Worm (Caenorhabditis elegans): ENCODE data around the gene ZK1307.9.
A peak's percentile ranks its signal among the peaks of the same experiment; 100 is the strongest.

Gene ZK1307.9

ce11 chrII:9609296-9609695, 40.0 kb upstream of the ZK1307.9 start, which contains the start of gene pap-2:
Gene pap-2 (minus strand): TSS chrII:9609396.
- TF ChIP-seq nhr-12 (tag; optimal IDR thresholded peaks at IDR 0.05) (no peak), elt-2 (tag; optimal IDR thresholded peaks at IDR 0.05) (no peak), ztf-11 (tag; optimal IDR thresholded peaks at IDR 0.05) (no peak), dsc-1 (tag; optimal IDR thresholded peaks at IDR 0.05) (no peak), snpc-4 (tag; optimal IDR thresholded peaks at IDR 0.05) (no peak), nhr-28 (tag; optimal IDR thresholded peaks at IDR 0.05) (no peak), efl-1 (optimal IDR thresholded peaks at IDR 0.05) (no peak), efl-1 (GFP tag; optimal IDR thresholded peaks at IDR 0.05 in 1 of 2) (no peak), sup-37 (GFP tag; optimal IDR thresholded peaks at IDR 0.05) (no peak), sox-4 (tag; optimal IDR thresholded peaks at IDR 0.05) (no peak), fkh-4 (tag; optimal IDR thresholded peaks at IDR 0.05; ENCODE audit: borderline replicate concordance) (no peak), C34B4.2 (tag; optimal IDR thresholded peaks at IDR 0.05) (no peak), ceh-90 (tag; optimal IDR thresholded peaks at IDR 0.05) (no peak), egl-27 (tag; optimal IDR thresholded peaks at IDR 0.05) (no peak), pax-3 (tag; optimal IDR thresholded peaks at IDR 0.05) (no peak), lsy-2 (tag; optimal IDR thresholded peaks at IDR 0.05) (no peak), F16B12.6 (tag; optimal IDR thresholded peaks at IDR 0.05) (no peak), aly-2 (tag; optimal IDR thresholded peaks at IDR 0.05) (no peak), nhr-85 (tag) (no peak), lin-14 (GFP tag; optimal IDR thresholded peaks at IDR 0.05) (no peak), hlh-4 (tag; optimal IDR thresholded peaks at IDR 0.05) (no peak)

ce11 chrII:9611347-9611923, 37.9 kb upstream of the ZK1307.9 start, which contains the start of the genes T15H9.5 and T15H9.4:
Gene T15H9.5 (minus strand): TSS chrII:9611447.
Gene T15H9.4 (plus strand): TSS chrII:9611873.
- TF ChIP-seq nhr-76 (tag; optimal IDR thresholded peaks at IDR 0.05) (no peak), C16A3.4 (tag; optimal IDR thresholded peaks at IDR 0.05) (no peak), nhr-237 (tag; optimal IDR thresholded peaks at IDR 0.05) (no peak), egl-27 (tag; optimal IDR thresholded peaks at IDR 0.05) (no peak), xbp-1 (tag; optimal IDR thresholded peaks at IDR 0.05) (no peak), sup-37 (GFP tag; optimal IDR thresholded peaks at IDR 0.05) (no peak), egl-13 (tag; optimal IDR thresholded peaks at IDR 0.05) (no peak), nhr-77 (tag; optimal IDR thresholded peaks at IDR 0.05) (no peak), lin-14 (GFP tag; optimal IDR thresholded peaks at IDR 0.05) (no peak), lin-35 (GFP tag; optimal IDR thresholded peaks at IDR 0.05) (no peak), hlh-4 (tag; optimal IDR thresholded peaks at IDR 0.05) (no peak), tbx-2 (tag; optimal IDR thresholded peaks at IDR 0.05) (no peak)

DNA sequence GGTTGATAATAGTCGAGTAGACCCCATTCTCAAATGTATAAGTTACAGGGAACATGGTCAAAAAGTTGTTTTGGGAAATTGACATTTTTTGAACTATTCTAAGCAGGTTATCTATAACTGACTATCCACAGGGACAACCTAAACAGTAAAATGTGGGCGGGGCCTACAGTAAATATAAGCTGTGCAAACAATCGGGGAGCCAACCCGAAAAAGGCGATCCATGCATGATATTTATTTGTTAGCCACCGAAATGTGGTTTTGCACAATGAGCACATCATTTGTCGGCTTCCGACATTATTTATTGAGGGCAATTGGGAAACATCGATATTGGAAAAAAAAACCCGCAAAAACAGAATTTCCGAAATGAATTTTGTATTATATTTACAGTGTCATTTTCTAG, 34.6 kb upstream of the ZK1307.9 start, which contains the start of gene hlh-6:
hlh-6 (minus strand) TSS at position 101 of the 400 bp plus-strand sequence.
- TF ChIP-seq nhr-85 (tag), result no peak
- no peak for TF ChIP-seq elt-2 (tag; optimal IDR thresholded peaks at IDR 0.05)

DNA sequence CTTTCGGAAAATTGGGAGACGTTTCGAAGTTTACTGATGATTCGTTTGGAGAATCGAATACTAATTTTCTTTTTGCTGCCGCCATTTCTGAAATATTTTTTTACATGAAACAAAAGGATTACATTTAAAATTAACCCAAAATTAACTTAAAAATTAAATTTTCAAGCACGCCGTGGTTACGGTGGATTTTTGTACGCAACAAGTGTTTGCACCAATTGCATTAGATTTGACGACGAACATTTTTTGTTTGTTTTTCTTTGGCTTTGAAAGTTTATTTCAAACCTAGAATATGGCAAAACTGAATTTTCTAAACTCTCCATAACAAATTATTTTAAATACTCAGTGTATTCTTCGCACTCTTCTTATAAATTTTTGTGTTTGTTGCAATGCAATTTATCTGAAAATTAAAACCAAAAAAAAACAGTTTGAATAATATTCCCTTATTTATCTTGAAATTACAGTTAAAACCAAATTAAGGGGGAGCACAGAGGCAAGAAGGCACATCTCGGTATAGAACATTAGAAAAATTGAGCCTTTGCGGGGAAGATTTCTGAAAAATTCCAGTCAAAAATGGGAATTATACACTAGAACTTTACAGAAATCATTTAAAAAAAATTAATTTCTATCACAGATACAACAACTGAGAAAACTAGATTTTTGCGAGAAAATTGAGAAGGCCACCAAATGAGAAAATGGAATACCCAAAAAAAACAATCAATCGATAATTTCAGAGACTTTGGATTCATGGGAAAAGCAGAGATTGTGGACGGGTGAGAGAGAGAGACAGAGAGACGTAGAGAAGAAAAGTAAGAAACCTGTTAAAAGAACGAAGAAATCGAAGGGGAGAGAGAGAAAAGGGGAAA, 32.0 kb upstream of the ZK1307.9 start, which contains the start of gene hal-3:
hal-3 (minus strand) TSS at position 87 of the 863 bp plus-strand sequence.
- TF ChIP-seq lir-3 (tag; optimal IDR thresholded peaks at IDR 0.05; ENCODE audit: poor library complexity) (no peak), lsy-2 (tag; optimal IDR thresholded peaks at IDR 0.05) (peak in 1 of 2 experiments; percentile 54), efl-1 (optimal IDR thresholded peaks at IDR 0.05) (no peak), efl-1 (GFP tag; optimal IDR thresholded peaks at IDR 0.05 in 1 of 2) (peak in 1 of 2 experiments; percentile 77), ama-1 (optimal IDR thresholded peaks at IDR 0.05) (peak; percentile 16), fkh-8 (tag; optimal IDR thresholded peaks at IDR 0.05) (no peak), nhr-47 (tag; optimal IDR thresholded peaks at IDR 0.05) (peak; percentile 1), snu-23 (GFP tag; optimal IDR thresholded peaks at IDR 0.05) (no peak), ztf-4 (tag; optimal IDR thresholded peaks at IDR 0.05) (peak; percentile 5), unc-86 (tag; optimal IDR thresholded peaks at IDR 0.05) (no peak), tbx-2 (tag; optimal IDR thresholded peaks at IDR 0.05) (no peak)

Data from whole organism, L1 larva.